Fruit fly (Drosophila melanogaster) whole organism, embryonic: Measurements from ENCODE around the gene Cog1.

Experiments used
- ATbp ChIP-seq: fragments of 200-800 bp; sonication (Bioruptor generic); optimal IDR thresholded peaks from 2 replicates; lab custom pipeline; 2017; ENCODE audit warnings: missing biosample characterization, mild to moderate bottlenecking, missing genetic modification characterization, missing genetic modification reagents
- BEAF-32 ChIP-seq: fragments of 200-800 bp; sonication (Bioruptor generic); optimal IDR thresholded peaks from 3 replicates; lab custom pipeline; 2017; ENCODE audit warnings: missing biosample characterization, missing genetic modification characterization, mild to moderate bottlenecking, moderate library complexity, missing genetic modification reagents
- CG10209 ChIP-seq: fragments of 200-800 bp; sonication (Bioruptor generic); optimal IDR thresholded peaks from 3 replicates; lab custom pipeline; 2017; ENCODE audit warnings: missing biosample characterization, mild to moderate bottlenecking, missing genetic modification characterization, missing genetic modification reagents
- CG10462 ChIP-seq: fragments of 200-800 bp; sonication (Bioruptor generic); optimal IDR thresholded peaks from 2 replicates; lab custom pipeline; 2016; ENCODE audit warnings: missing biosample characterization, missing genetic modification characterization
- CG11456 ChIP-seq: fragments of 200-800 bp; sonication (Bioruptor generic); IDR thresholded peaks from 3 replicates; pipeline ENCODE4 v1.3.6; 2022; ENCODE audit warnings: missing biosample characterization, missing genetic modification characterization
- CG13123 ChIP-seq: fragments of 200-800 bp; sonication (Bioruptor generic); optimal IDR thresholded peaks from 2 replicates; lab custom pipeline; 2016; ENCODE audit warnings: missing biosample characterization, missing genetic modification characterization
- CG13296 ChIP-seq: fragments of 200-800 bp; sonication (Bioruptor generic); optimal IDR thresholded peaks from 3 replicates; lab custom pipeline; 2018; ENCODE audit warnings: missing biosample characterization, mild to moderate bottlenecking, missing genetic modification characterization
- CG14441 ChIP-seq: fragments of 200-800 bp; sonication (Bioruptor generic); IDR thresholded peaks from 2 replicates; pipeline ENCODE4 v1.3.6; 2022; ENCODE audit warnings: missing biosample characterization, missing genetic modification characterization
- CG15601 ChIP-seq: fragments of 200-800 bp; sonication (Bioruptor generic); optimal IDR thresholded peaks from 3 replicates; lab custom pipeline; 2019; ENCODE audit warnings: missing biosample characterization, mild to moderate bottlenecking, missing genetic modification characterization, moderate library complexity
- CG16813 ChIP-seq: fragments of 200-800 bp; sonication (Bioruptor generic); IDR thresholded peaks from 3 replicates; pipeline ENCODE4 v1.3.6; 2022; ENCODE audit warnings: missing biosample characterization, missing genetic modification characterization; ENCODE audit not compliant: partially characterized antibody
- CG17186 ChIP-seq: fragments of 200-800 bp; sonication (Bioruptor generic); optimal IDR thresholded peaks from 3 replicates; lab custom pipeline; 2017; ENCODE audit warnings: missing biosample characterization, missing genetic modification reagents, missing genetic modification characterization
- CG2875 ChIP-seq: fragments of 200-800 bp; sonication (Bioruptor generic); optimal IDR thresholded peaks from 2 replicates; lab custom pipeline; 2017; ENCODE audit warnings: missing biosample characterization, mild to moderate bottlenecking, missing genetic modification characterization, missing genetic modification reagents
- CG32532 ChIP-seq: fragments of 200-800 bp; sonication (Bioruptor generic); IDR thresholded peaks from 2 replicates; pipeline ENCODE4 v1.3.6; 2022; ENCODE audit warnings: missing biosample characterization, missing genetic modification characterization
- CG4707 ChIP-seq: fragments of 200-800 bp; sonication (Bioruptor generic); optimal IDR thresholded peaks from 2 replicates; lab custom pipeline; 2018; ENCODE audit warnings: missing biosample characterization, mild to moderate bottlenecking, missing genetic modification characterization, moderate library complexity
- CG6765 ChIP-seq: fragments of 200-800 bp; sonication (Bioruptor generic); optimal IDR thresholded peaks from 3 replicates; lab custom pipeline; 2017; ENCODE audit warnings: missing biosample characterization, mild to moderate bottlenecking, missing genetic modification characterization
- CG6813 ChIP-seq: fragments of 200-800 bp; sonication (Bioruptor generic); optimal IDR thresholded peaks from 2 replicates; lab custom pipeline; 2017; ENCODE audit warnings: missing biosample characterization, missing genetic modification characterization, mild to moderate bottlenecking, moderate library complexity, missing genetic modification reagents
- CG7556 ChIP-seq: fragments of 200-800 bp; sonication (Bioruptor generic); optimal IDR thresholded peaks from 2 replicates; lab custom pipeline; 2017; ENCODE audit warnings: missing biosample characterization, mild to moderate bottlenecking, missing genetic modification characterization
- CG8765 ChIP-seq: fragments of 200-800 bp; sonication (Bioruptor generic); IDR thresholded peaks from 2 replicates; pipeline ENCODE4 v1.3.6; 2022; ENCODE audit warnings: missing biosample characterization, missing genetic modification characterization
- CG9797 ChIP-seq: fragments of 200-800 bp; sonication (Bioruptor generic); optimal IDR thresholded peaks from 3 replicates; lab custom pipeline; 2018; ENCODE audit warnings: missing biosample characterization, mild to moderate bottlenecking, missing genetic modification characterization
- Dip2 ChIP-seq: fragments of 200-800 bp; sonication (Bioruptor generic); IDR thresholded peaks from 2 replicates; pipeline ENCODE4 v1.3.6; 2022; ENCODE audit warnings: missing biosample characterization, missing genetic modification characterization
- Dip3 ChIP-seq: fragments of 200-800 bp; sonication (Bioruptor generic); optimal IDR thresholded peaks from 3 replicates; lab custom pipeline; 2016; ENCODE audit warnings: missing biosample characterization, missing genetic modification characterization
- HmgZ ChIP-seq: fragments of 200-800 bp; sonication (Bioruptor generic); optimal IDR thresholded peaks from 2 replicates; lab custom pipeline; 2018; ENCODE audit warnings: missing biosample characterization, mild to moderate bottlenecking, missing genetic modification characterization
- Lhr ChIP-seq: fragments of 200-800 bp; sonication (Bioruptor generic); optimal IDR thresholded peaks from 3 replicates; lab custom pipeline; 2017; ENCODE audit warnings: mild to moderate bottlenecking, missing biosample characterization, missing genetic modification reagents, missing genetic modification characterization
- Lpt ChIP-seq: fragments of >200 bp; optimal IDR thresholded peaks from 2 replicates; lab custom pipeline; 2018; ENCODE audit warnings: missing biosample characterization, missing genetic modification characterization
- Mad ChIP-seq: fragments of 200-800 bp; sonication (Bioruptor generic); optimal IDR thresholded peaks from 2 replicates; lab custom pipeline; 2016; ENCODE audit warnings: missing biosample characterization, missing genetic modification characterization
- Nf-YC ChIP-seq: fragments of 200-800 bp; optimal IDR thresholded peaks from 3 replicates; lab custom pipeline; 2019; ENCODE audit warnings: missing biosample characterization, mild to moderate bottlenecking, missing genetic modification characterization, moderate library complexity
- Poxn ChIP-seq: fragments of 200-800 bp; sonication (Bioruptor generic); IDR thresholded peaks from 2 replicates; pipeline ENCODE4 v1.3.6; 2022; ENCODE audit warnings: missing biosample characterization, missing genetic modification characterization
- Spps ChIP-seq: fragments of 200-800 bp; sonication (Bioruptor generic); optimal IDR thresholded peaks from 2 replicates; lab custom pipeline; 2018; ENCODE audit warnings: missing biosample characterization, mild to moderate bottlenecking, missing genetic modification characterization
- Ssrp ChIP-seq: fragments of 200-800 bp; sonication (Bioruptor generic); optimal IDR thresholded peaks from 2 replicates; lab custom pipeline; 2018; ENCODE audit warnings: missing biosample characterization, mild to moderate bottlenecking, missing genetic modification characterization, moderate library complexity
- Taf1 ChIP-seq: fragments of 200-800 bp; sonication (Bioruptor generic); IDR thresholded peaks from 2 replicates; pipeline ENCODE4 v1.3.6; 2022; ENCODE audit warnings: missing biosample characterization, missing genetic modification characterization
- Xrp1 ChIP-seq: fragments of 200-800 bp; sonication (Bioruptor generic); IDR thresholded peaks from 2 replicates; pipeline ENCODE4 v1.3.6; 2022; ENCODE audit warnings: missing biosample characterization, missing genetic modification characterization
- bab2 ChIP-seq: fragments of 200-800 bp; sonication (Bioruptor generic); optimal IDR thresholded peaks from 2 replicates; lab custom pipeline; 2016; ENCODE audit warnings: missing biosample characterization, missing genetic modification characterization
- bowl ChIP-seq: fragments of 200-800 bp; sonication (Bioruptor generic); IDR thresholded peaks from 2 replicates; pipeline ENCODE4 v1.3.6; 2022; ENCODE audit warnings: missing biosample characterization, missing genetic modification characterization
- cas ChIP-seq: fragments of 200-800 bp; sonication (Bioruptor generic); IDR thresholded peaks from 2 replicates; pipeline ENCODE4 v1.3.6; 2022; ENCODE audit warnings: missing biosample characterization, missing genetic modification characterization
- crp ChIP-seq, 2 experiments: fragments of 200-800 bp; sonication (Bioruptor generic); optimal IDR thresholded peaks; 2 replicates in 1 of 2; 3 replicates in 1 of 2; lab custom pipeline; 2017; ENCODE audit warnings: missing biosample characterization in 2 of 2, missing genetic modification characterization in 2 of 2, mild to moderate bottlenecking in 1 of 2, moderate library complexity in 1 of 2
- cwo ChIP-seq: fragments of 200-800 bp; sonication (Bioruptor generic); optimal IDR thresholded peaks from 3 replicates; lab custom pipeline; 2017; ENCODE audit warnings: missing biosample characterization, missing genetic modification characterization, mild to moderate bottlenecking, moderate library complexity, missing genetic modification reagents
- dpn ChIP-seq, 2 experiments: fragments of 200-800 bp; sonication (Bioruptor generic); optimal IDR thresholded peaks; 3 replicates each; lab custom pipeline; 2016; ENCODE audit warnings: missing biosample characterization in 2 of 2, missing genetic modification characterization in 2 of 2
- emc ChIP-seq: fragments of 200-800 bp; sonication (Bioruptor generic); optimal IDR thresholded peaks from 2 replicates; lab custom pipeline; 2016; ENCODE audit warnings: missing biosample characterization, missing genetic modification characterization
- ems ChIP-seq: fragments of 200-800 bp; sonication (Bioruptor generic); optimal IDR thresholded peaks from 3 replicates; lab custom pipeline; 2016; ENCODE audit warnings: missing biosample characterization, missing genetic modification characterization
- en ChIP-seq: fragments of 200-800 bp; sonication (Bioruptor generic); optimal IDR thresholded peaks from 2 replicates; lab custom pipeline; 2016; ENCODE audit warnings: missing biosample characterization, missing genetic modification characterization
- gcm ChIP-seq: fragments of 200-800 bp; sonication (Bioruptor generic); optimal IDR thresholded peaks from 2 replicates; lab custom pipeline; 2019; ENCODE audit warnings: missing biosample characterization, mild to moderate bottlenecking, missing genetic modification characterization, moderate library complexity
- klu ChIP-seq: fragments of 200-800 bp; sonication (Bioruptor generic); IDR thresholded peaks from 2 replicates; pipeline ENCODE4 v1.3.6; 2022; ENCODE audit warnings: missing biosample characterization, missing genetic modification characterization
- lab ChIP-seq: fragments of 200-800 bp; sonication (Bioruptor generic); optimal IDR thresholded peaks from 3 replicates; lab custom pipeline; 2017; ENCODE audit warnings: missing biosample characterization, missing genetic modification characterization, mild to moderate bottlenecking, moderate library complexity, missing genetic modification reagents
- mam ChIP-seq: fragments of 200-800 bp; sonication (Bioruptor generic); optimal IDR thresholded peaks from 3 replicates; lab custom pipeline; 2016; ENCODE audit warnings: missing biosample characterization, missing genetic modification characterization
- onecut ChIP-seq: fragments of 200-800 bp; sonication (Bioruptor generic); IDR thresholded peaks from 2 replicates; pipeline ENCODE4 v1.3.6; 2022; ENCODE audit warnings: missing biosample characterization, missing genetic modification characterization
- pho ChIP-seq: fragments of 200-800 bp; sonication (Bioruptor generic); optimal IDR thresholded peaks from 2 replicates; lab custom pipeline; 2016; ENCODE audit warnings: missing biosample characterization, missing genetic modification characterization
- sqz ChIP-seq: fragments of 200-800 bp; sonication (Bioruptor generic); optimal IDR thresholded peaks from 3 replicates; lab custom pipeline; 2018; ENCODE audit warnings: missing biosample characterization, mild to moderate bottlenecking, missing genetic modification characterization
- ssp ChIP-seq: fragments of 200-800 bp; sonication (Bioruptor generic); IDR thresholded peaks from 2 replicates; pipeline ENCODE4 v1.3.6; 2022; ENCODE audit warnings: missing biosample characterization, missing genetic modification characterization
- tap ChIP-seq: fragments of 200-800 bp; optimal IDR thresholded peaks from 3 replicates; lab custom pipeline; 2019; ENCODE audit warnings: missing biosample characterization, mild to moderate bottlenecking, missing genetic modification characterization, moderate library complexity
- vfl ChIP-seq: fragments of 200-800 bp; sonication (Bioruptor generic); optimal IDR thresholded peaks from 2 replicates; lab custom pipeline; 2016; ENCODE audit warnings: missing biosample characterization, missing genetic modification characterization

Cog1 gene

DNA sequence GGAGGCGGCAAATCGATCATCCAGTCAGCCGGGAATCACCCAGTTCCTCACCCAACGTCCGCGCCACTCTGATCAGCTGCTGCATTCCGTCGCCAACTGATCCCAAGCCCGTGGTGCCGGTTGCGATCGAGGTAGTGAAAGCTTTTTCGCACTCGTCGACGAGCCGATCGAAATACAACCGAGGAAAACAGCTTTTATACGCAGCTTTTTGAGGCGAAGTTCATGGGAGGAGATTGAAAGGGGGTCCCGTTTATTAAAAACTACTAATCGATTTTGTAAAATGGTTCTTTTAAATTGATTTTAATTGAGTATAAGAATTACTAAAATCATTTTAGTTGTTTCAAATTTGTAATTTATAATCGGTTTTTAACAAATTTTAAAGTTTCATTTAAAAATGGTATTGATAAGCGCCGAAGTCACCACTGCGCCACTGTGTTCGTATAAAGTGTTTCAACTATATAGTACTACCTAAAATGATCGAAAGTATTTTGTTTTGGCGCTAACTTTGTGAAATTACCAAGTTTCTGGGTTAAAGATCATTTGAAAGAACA is 2.0 kb upstream of the Cog1 start, which contains the start of gene CG4860 (continued):
- TF ChIP-seq dpn (GFP tag; optimal IDR thresholded peaks at IDR 0.05; lab: Kevin White, UChicago) (peak; percentile 89 to 92), CG32532 (GFP tag; lab: Robert Waterston, UW) (peak; percentile 95), CG4707 (GFP tag; lab: Kevin White, UChicago) (no peak), Dip2 (GFP tag; lab: Robert Waterston, UW) (no peak), ems (GFP tag; lab: Kevin White, UChicago) (peak; percentile 85), CG7556 (GFP tag; lab: Kevin White, UChicago) (peak; percentile 91), vfl (GFP tag; lab: Kevin White, UChicago) (peak; percentile 85), Ssrp (tag; lab: Kevin White, UChicago) (peak; percentile 83), CG10462 (GFP tag; lab: Kevin White, UChicago) (peak; percentile 69), lab (GFP tag; lab: Kevin White, UChicago) (peak; percentile 93), ssp (GFP tag; lab: Robert Waterston, UW) (peak; percentile 68), Nf-YC (tag; lab: Kevin White, UChicago) (peak; percentile 78), bowl (GFP tag; lab: Robert Waterston, UW) (peak; percentile 24; the same call in 1 of the 2 replicates), Dip3 (GFP tag; lab: Kevin White, UChicago) (peak; percentile 82), CG9797 (GFP tag; lab: Kevin White, UChicago) (no peak), Poxn (GFP tag; lab: Robert Waterston, UW) (peak; percentile 64; the same call in 1 of the 2 replicates), Taf1 (GFP tag; lab: Robert Waterston, UW) (peak; percentile 71; the same call in 1 of the 2 replicates), CG14441 (GFP tag; lab: Robert Waterston, UW) (peak; percentile 89), klu (GFP tag; lab: Robert Waterston, UW) (peak; percentile 78), CG2875 (GFP tag; lab: Kevin White, UChicago) (peak; percentile 76), Mad (GFP tag; lab: Kevin White, UChicago) (peak; percentile 79), HmgZ (tag; lab: Kevin White, UChicago) (peak; percentile 77), CG13296 (GFP tag; lab: Kevin White, UChicago) (peak; percentile 84), cwo (GFP tag; lab: Kevin White, UChicago) (peak; percentile 80), crp (GFP tag; optimal IDR thresholded peaks at IDR 0.05; lab: Kevin White, UChicago) (peak in 1 of 2 experiments; percentile 61), CG8765 (GFP tag; lab: Robert Waterston, UW) (peak; percentile 56; the same call in 1 of the 2 replicates), Lpt (GFP tag; lab: Kevin White, UChicago) (no peak), ATbp (peak; percentile 82), Lhr (GFP tag; lab: Kevin White, UChicago) (no peak), gcm (peak; percentile 81), CG6813 (GFP tag; lab: Kevin White, UChicago) (peak; percentile 52), Xrp1 (GFP tag; lab: Robert Waterston, UW) (no peak; the same call in 1 of the 2 replicates), CG17186 (GFP tag; lab: Kevin White, UChicago) (no peak), en (GFP tag; lab: Kevin White, UChicago) (peak; percentile 72), CG11456 (GFP tag; lab: Robert Waterston, UW) (peak; percentile 86), onecut (peak; percentile 64), CG15601 (tag; lab: Kevin White, UChicago) (peak; percentile 78), CG6765 (GFP tag; lab: Kevin White, UChicago) (peak; percentile 79), mam (GFP tag; lab: Kevin White, UChicago) (peak; percentile 93), Spps (tag; lab: Kevin White, UChicago) (peak; percentile 6), pho (GFP tag; lab: Kevin White, UChicago) (peak; percentile 85), cas (GFP tag; lab: Robert Waterston, UW) (peak; percentile 81), CG10209 (GFP tag; lab: Kevin White, UChicago) (peak; percentile 85), CG16813 (no peak), BEAF-32 (GFP tag; lab: Kevin White, UChicago) (peak; percentile 0), bab2 (peak; percentile 85), sqz (no peak), tap (tag; lab: Kevin White, UChicago) (peak; percentile 63), emc (GFP tag; lab: Kevin White, UChicago) (peak; percentile 73), CG13123 (peak; percentile 72)
